Worm (Caenorhabditis elegans): Measurements from ENCODE around the gene F28A12.10.
A peak's percentile ranks its signal among the peaks of the same experiment; 100 is the strongest.

The F28A12.10 gene

ce11 chrV:8621213-8621612 is 16.4 kb downstream of the F28A12.10 start, which contains the start of gene idpc-2:
TSS of gene idpc-2 (minus strand) at chrV:8621313.
- TF ChIP-seq med-1 (GFP tag; optimal IDR thresholded peaks at IDR 0.05; ENCODE audit: insufficient read depth) (no peak), klf-2 (GFP tag; conservative IDR thresholded peaks at IDR 0.05) (no peak), ref-1 (GFP tag; conservative IDR thresholded peaks at IDR 0.05) (no peak), ztf-23 (GFP tag; IDR thresholded peaks at IDR 0.05) (no peak), T22C8.4 (GFP tag; IDR thresholded peaks at IDR 0.05) (no peak), flt-1 (GFP tag; IDR thresholded peaks at IDR 0.05) (no peak), cog-1 (tag; optimal IDR thresholded peaks at IDR 0.05) (no peak), ztf-29 (GFP tag; IDR thresholded peaks at IDR 0.05) (no peak), tab-1 (GFP tag; IDR thresholded peaks at IDR 0.05) (no peak)

- no peak for TF ChIP-seq flt-1 (GFP tag; IDR thresholded peaks at IDR 0.05)
- TF ChIP-seq T22C8.4 (GFP tag; IDR thresholded peaks at IDR 0.05): no peak
- no peak for TF ChIP-seq cog-1 (tag; optimal IDR thresholded peaks at IDR 0.05)
- no peak for TF ChIP-seq ref-1 (GFP tag; conservative IDR thresholded peaks at IDR 0.05)
- no peak for TF ChIP-seq ztf-23 (GFP tag; IDR thresholded peaks at IDR 0.05)
- TF ChIP-seq ztf-29 (GFP tag; IDR thresholded peaks at IDR 0.05): no peak
- no peak for TF ChIP-seq med-1 (GFP tag; optimal IDR thresholded peaks at IDR 0.05; ENCODE audit: insufficient read depth)
- TF ChIP-seq tab-1 (GFP tag; IDR thresholded peaks at IDR 0.05): no peak
- no peak for TF ChIP-seq klf-2 (GFP tag; conservative IDR thresholded peaks at IDR 0.05)
Measured at ce11 chrV:8618738-8619137, 18.8 kb downstream of the F28A12.10 start, which contains the start of gene grd-5. TSS of gene grd-5 (plus strand) at chrV:8619032.

- TF ChIP-seq ztf-23 (GFP tag; IDR thresholded peaks at IDR 0.05) (no peak), klf-2 (GFP tag; conservative IDR thresholded peaks at IDR 0.05) (no peak), T22C8.4 (GFP tag; IDR thresholded peaks at IDR 0.05) (no peak), med-1 (GFP tag; optimal IDR thresholded peaks at IDR 0.05; ENCODE audit: insufficient read depth) (no peak), ref-1 (GFP tag; conservative IDR thresholded peaks at IDR 0.05) (no peak), flt-1 (GFP tag; IDR thresholded peaks at IDR 0.05) (no peak), ztf-29 (GFP tag; IDR thresholded peaks at IDR 0.05) (no peak), tab-1 (GFP tag; IDR thresholded peaks at IDR 0.05) (no peak), cog-1 (tag; optimal IDR thresholded peaks at IDR 0.05) (no peak)
Measured at ce11 chrV:8615711-8616110, 21.9 kb downstream of the F28A12.10 start.

- no peak for TF ChIP-seq ztf-29 (GFP tag; IDR thresholded peaks at IDR 0.05)
- no peak for TF ChIP-seq ref-1 (GFP tag; conservative IDR thresholded peaks at IDR 0.05)
- no peak for TF ChIP-seq klf-2 (GFP tag; conservative IDR thresholded peaks at IDR 0.05)
- no peak for TF ChIP-seq flt-1 (GFP tag; IDR thresholded peaks at IDR 0.05)
- no peak for TF ChIP-seq med-1 (GFP tag; optimal IDR thresholded peaks at IDR 0.05; ENCODE audit: insufficient read depth)
- TF ChIP-seq ztf-23 (GFP tag; IDR thresholded peaks at IDR 0.05): no peak
- no peak for TF ChIP-seq T22C8.4 (GFP tag; IDR thresholded peaks at IDR 0.05)
- no peak for TF ChIP-seq tab-1 (GFP tag; IDR thresholded peaks at IDR 0.05)
- no peak for TF ChIP-seq cog-1 (tag; optimal IDR thresholded peaks at IDR 0.05)
Measured at ce11 chrV:8610633-8611404, 26.7 kb downstream of the F28A12.10 start, which contains the start of gene fip-4. TSS of gene fip-4 (minus strand) at chrV:8611268.

ce11 chrV:8609776-8610529 is 27.6 kb downstream of the F28A12.10 start:
- TF ChIP-seq ztf-23 (GFP tag; IDR thresholded peaks at IDR 0.05): 0 out of 2 replicates have a peak, but pooled peaks have one; percentile 42
- no peak for TF ChIP-seq tab-1 (GFP tag; IDR thresholded peaks at IDR 0.05)

ce11 chrV:8608483-8608882 is 29.1 kb downstream of the F28A12.10 start:
- TF ChIP-seq ref-1 (GFP tag; conservative IDR thresholded peaks at IDR 0.05) (no peak), med-1 (GFP tag; optimal IDR thresholded peaks at IDR 0.05; ENCODE audit: insufficient read depth) (no peak)

ce11 chrV:8607353-8607850 is 30.2 kb downstream of the F28A12.10 start, which contains the start of gene smk-1:
TSS of gene smk-1 (plus strand) at chrV:8607800.
- TF ChIP-seq klf-2 (GFP tag; conservative IDR thresholded peaks at IDR 0.05): no peak
- no peak for TF ChIP-seq med-1 (GFP tag; optimal IDR thresholded peaks at IDR 0.05; ENCODE audit: insufficient read depth)
- no peak for TF ChIP-seq cog-1 (tag; optimal IDR thresholded peaks at IDR 0.05)
- TF ChIP-seq ref-1 (GFP tag; conservative IDR thresholded peaks at IDR 0.05): no peak
- TF ChIP-seq flt-1 (GFP tag; IDR thresholded peaks at IDR 0.05): no peak
- TF ChIP-seq ztf-29 (GFP tag; IDR thresholded peaks at IDR 0.05): no peak
- TF ChIP-seq tab-1 (GFP tag; IDR thresholded peaks at IDR 0.05): no peak

- TF ChIP-seq cog-1 (tag; optimal IDR thresholded peaks at IDR 0.05) (peak; percentile 71), tab-1 (GFP tag; IDR thresholded peaks at IDR 0.05) (no peak), med-1 (GFP tag; optimal IDR thresholded peaks at IDR 0.05; ENCODE audit: insufficient read depth) (no peak), klf-2 (GFP tag; conservative IDR thresholded peaks at IDR 0.05) (no peak), flt-1 (GFP tag; IDR thresholded peaks at IDR 0.05) (0 out of 2 replicates have a peak, but pooled peaks have one; percentile 26), ztf-23 (GFP tag; IDR thresholded peaks at IDR 0.05) (0 out of 2 replicates have a peak, but pooled peaks have one; percentile 31), ref-1 (GFP tag; conservative IDR thresholded peaks at IDR 0.05) (no peak), T22C8.4 (GFP tag; IDR thresholded peaks at IDR 0.05) (no peak), ztf-29 (GFP tag; IDR thresholded peaks at IDR 0.05) (no peak)
Measured at ce11 chrV:8606099-8606696, 31.4 kb downstream of the F28A12.10 start, which contains the start of gene vps-60. TSS of gene vps-60 (minus strand) at chrV:8606128.

- TF ChIP-seq flt-1 (GFP tag; IDR thresholded peaks at IDR 0.05) (no peak), cog-1 (tag; optimal IDR thresholded peaks at IDR 0.05) (no peak), ztf-23 (GFP tag; IDR thresholded peaks at IDR 0.05) (no peak), T22C8.4 (GFP tag; IDR thresholded peaks at IDR 0.05) (no peak), tab-1 (GFP tag; IDR thresholded peaks at IDR 0.05) (no peak), klf-2 (GFP tag; conservative IDR thresholded peaks at IDR 0.05) (no peak), ref-1 (GFP tag; conservative IDR thresholded peaks at IDR 0.05) (no peak), med-1 (GFP tag; optimal IDR thresholded peaks at IDR 0.05; ENCODE audit: insufficient read depth) (no peak), ztf-29 (GFP tag; IDR thresholded peaks at IDR 0.05) (no peak)
Measured at ce11 chrV:8603272-8603671, 34.3 kb downstream of the F28A12.10 start, which contains the start of gene F41E6.5. TSS of gene F41E6.5 (plus strand) at chrV:8603480.
